Worm (Caenorhabditis elegans) whole organism, mixed stage, embryonic: ENCODE results near the gene tbx-43.

ENCODE experiments used
- blmp-1 ChIP-seq: fragments of 150-350 bp; optimal IDR thresholded peaks from 2 replicates; lab custom pipeline; 2014; ENCODE audit warnings: missing biosample characterization, missing genetic modification characterization
- lsy-2 ChIP-seq: fragments of 150-350 bp; optimal IDR thresholded peaks from 2 replicates; lab custom pipeline; 2014; ENCODE audit warnings: missing biosample characterization, missing genetic modification characterization
- nhr-76 ChIP-seq: sonication (generic microtip); optimal IDR thresholded peaks from 2 replicates; lab custom pipeline; 2017; ENCODE audit warnings: missing biosample characterization, missing genetic modification characterization
- sptf-1 ChIP-seq: sonication (generic microtip); optimal IDR thresholded peaks from 2 replicates; lab custom pipeline; 2017; ENCODE audit warnings: mild to moderate bottlenecking, missing genetic modification characterization, moderate library complexity, missing compliant biosample characterization
- unc-120 ChIP-seq: sonication (generic microtip); optimal IDR thresholded peaks from 2 replicates; lab custom pipeline; 2017; ENCODE audit warnings: missing genetic modification characterization, missing compliant biosample characterization; ENCODE audit not compliant: poor library complexity, severe bottlenecking
- unc-62 ChIP-seq: fragments of 150-350 bp; optimal IDR thresholded peaks from 2 replicates; lab custom pipeline; 2014; ENCODE audit warnings: missing biosample characterization, missing genetic modification reagents, missing genetic modification characterization
- ztf-11 ChIP-seq: fragments of 150-350 bp; optimal IDR thresholded peaks from 2 replicates; lab custom pipeline; 2014; ENCODE audit warnings: missing biosample characterization, missing genetic modification characterization

DNA sequence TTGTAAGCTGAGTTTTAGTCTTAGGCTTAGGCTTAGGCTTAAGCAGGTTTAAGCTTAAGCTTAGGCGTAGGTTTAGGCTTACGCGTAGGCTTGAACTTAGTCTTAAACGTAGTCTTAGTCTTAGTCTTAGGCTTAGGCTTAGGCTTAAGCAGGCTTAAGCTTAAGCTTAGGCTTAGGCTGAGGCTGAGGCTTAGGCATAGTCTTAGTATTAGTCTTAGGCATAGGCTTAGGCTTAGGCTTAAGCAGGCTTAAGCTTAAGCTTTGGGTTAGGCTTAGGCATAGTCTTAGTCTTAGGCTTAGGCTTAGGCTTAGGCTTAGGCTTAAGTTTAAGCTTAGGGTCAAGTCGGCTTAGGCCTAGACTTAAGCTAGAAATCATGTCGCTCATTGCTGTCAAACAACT, 51.1 kb downstream of the tbx-43 start:
- TF ChIP-seq unc-120 (tag; lab: Kevin White, UChicago) (no peak), sptf-1 (no peak), lsy-2 (tag; lab: Kevin White, UChicago) (no peak), ztf-11 (tag; lab: Kevin White, UChicago) (no peak), blmp-1 (tag; lab: Kevin White, UChicago) (no peak), unc-62 (GFP tag; lab: Kevin White, UChicago) (no peak), nhr-76 (no peak)
